Worm (Caenorhabditis elegans): ENCODE data around the gene bud-31.

DNA sequence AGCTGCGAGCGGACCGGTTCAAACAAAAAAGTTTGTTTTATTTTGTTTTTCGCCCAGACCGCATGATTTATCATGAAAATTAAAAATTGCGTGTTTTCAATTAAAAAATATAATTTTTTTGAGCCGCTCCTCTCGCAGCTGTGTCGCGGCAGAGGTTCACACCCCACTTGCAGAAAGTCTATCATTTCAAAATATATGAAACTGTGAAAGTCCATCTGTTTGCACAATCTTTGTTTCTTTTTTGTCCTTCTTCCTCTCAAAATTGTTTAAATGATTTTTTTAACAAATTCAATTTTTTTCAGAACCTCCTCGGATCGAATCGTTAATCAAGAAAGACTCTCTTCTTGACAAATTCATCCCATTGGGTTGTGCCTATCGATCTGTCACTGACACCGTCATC is 3.3 kb upstream of the bud-31 start, which contains the start of gene tlk-1:
- TF ChIP-seq snpc-4 (tag; optimal IDR thresholded peaks at IDR 0.05) (no peak), ces-1 (GFP tag; optimal IDR thresholded peaks at IDR 0.05) (no peak), nhr-12 (tag; optimal IDR thresholded peaks at IDR 0.05) (no peak), nhr-76 (tag; optimal IDR thresholded peaks at IDR 0.05) (no peak), mab-5 (tag; optimal IDR thresholded peaks at IDR 0.05) (no peak), nhr-28 (tag; optimal IDR thresholded peaks at IDR 0.05) (no peak), nhr-237 (tag; optimal IDR thresholded peaks at IDR 0.05) (no peak), sptf-1 (tag; optimal IDR thresholded peaks at IDR 0.05) (no peak), unc-62 (GFP tag; optimal IDR thresholded peaks at IDR 0.05) (no peak)

Data from whole organism, mixed stage, embryonic.